Comparison of ENCODE assay signal across 1 fruit fly cellular context in genomic region chrX:13625888-13626578, dm6.
TF ChIP-seq lines count a peak whose summit lies in the region.

No protein-coding gene starts in this region.

TF ChIP-seq in whole organism, embryonic, 481 proteins besides CTCF, POLR2A, EP300 and RAD21 (continued from another document):
- no peak for TF ChIP-seq Doc2 (GFP tag; IDR thresholded peaks at IDR 0.05; lab: Robert Waterston, UW)
- TF ChIP-seq en (GFP tag; optimal IDR thresholded peaks at IDR 0.05; lab: Kevin White, UChicago): no peak
- TF ChIP-seq sens (GFP tag; lab: Kevin White, UChicago): peak; percentile 80
- TF ChIP-seq Antp (GFP tag; optimal IDR thresholded peaks at IDR 0.05; lab: Kevin White, UChicago): no peak
- TF ChIP-seq yki (optimal IDR thresholded peaks at IDR 0.05; lab: Kevin White, UChicago): no peak
- TF ChIP-seq Fer1 (GFP tag; optimal IDR thresholded peaks at IDR 0.05; lab: Kevin White, UChicago): peak; percentile 71
- no peak for TF ChIP-seq abd-A (tag; optimal IDR thresholded peaks at IDR 0.05; lab: Kevin White, UChicago)
- TF ChIP-seq Hr39 (optimal IDR thresholded peaks at IDR 0.05; lab: Kevin White, UChicago): no peak
- TF ChIP-seq crol (GFP tag; IDR thresholded peaks at IDR 0.05; lab: Robert Waterston, UW): no peak
- TF ChIP-seq Usf (GFP tag; optimal IDR thresholded peaks at IDR 0.05; lab: Kevin White, UChicago): no peak
- TF ChIP-seq pzg (GFP tag; optimal IDR thresholded peaks at IDR 0.05; lab: Kevin White, UChicago): no peak
- no peak for TF ChIP-seq bbx (GFP tag; IDR thresholded peaks at IDR 0.05; lab: Robert Waterston, UW; ENCODE audit: partially characterized antibody)
- no peak for TF ChIP-seq CG9437 (GFP tag; optimal IDR thresholded peaks at IDR 0.05; lab: Kevin White, UChicago)
- TF ChIP-seq CG8944 (GFP tag; optimal IDR thresholded peaks at IDR 0.05; lab: Kevin White, UChicago): no peak
- TF ChIP-seq lmd (GFP tag; IDR thresholded peaks at IDR 0.05; lab: Robert Waterston, UW): no peak
- no peak for TF ChIP-seq gfzf (GFP tag; optimal IDR thresholded peaks at IDR 0.05; lab: Kevin White, UChicago)
- no peak for TF ChIP-seq CG10321 (GFP tag; IDR thresholded peaks at IDR 0.05; lab: Robert Waterston, UW)
- TF ChIP-seq CG8281 (tag; optimal IDR thresholded peaks at IDR 0.05; lab: Kevin White, UChicago): peak; percentile 7
- TF ChIP-seq Side (GFP tag; optimal IDR thresholded peaks at IDR 0.05; lab: Kevin White, UChicago): no peak
- no peak for TF ChIP-seq CG34422 (GFP tag; IDR thresholded peaks at IDR 0.05; lab: Robert Waterston, UW)
- TF ChIP-seq CG10431 (GFP tag; optimal IDR thresholded peaks at IDR 0.05; lab: Kevin White, UChicago): no peak
- TF ChIP-seq Mad (GFP tag; optimal IDR thresholded peaks at IDR 0.05; lab: Kevin White, UChicago): no peak
- no peak for TF ChIP-seq pho (GFP tag; optimal IDR thresholded peaks at IDR 0.05; lab: Kevin White, UChicago)
